Worm (Caenorhabditis elegans) whole organism, mixed stage, embryonic: ENCODE results near the gene arr-1.

Experiments
- ces-1 ChIP-seq: fragments of 150-350 bp; optimal IDR thresholded peaks from 2 replicates; lab custom pipeline; 2014; ENCODE audit warnings: missing biosample characterization, missing genetic modification reagents, missing genetic modification characterization
- elt-3 ChIP-seq: fragments of 150-350 bp; optimal IDR thresholded peaks from 2 replicates; lab custom pipeline; 2014; ENCODE audit warnings: missing biosample characterization, missing genetic modification characterization
- hlh-1 ChIP-seq: fragments of 150-350 bp; optimal IDR thresholded peaks from 2 replicates; lab custom pipeline; 2014; ENCODE audit warnings: missing biosample characterization, missing genetic modification reagents, missing genetic modification characterization
- lin-13 ChIP-seq: fragments of 150-350 bp; optimal IDR thresholded peaks from 2 replicates; lab custom pipeline; 2014; ENCODE audit warnings: missing biosample characterization, missing genetic modification characterization
- lin-32 ChIP-seq: fragments of 200-800 bp; sonication (Bioruptor generic); optimal IDR thresholded peaks from 2 replicates; lab custom pipeline; 2018; ENCODE audit warnings: mild to moderate bottlenecking, missing genetic modification characterization, missing compliant biosample characterization
- lsy-2 ChIP-seq: fragments of 150-350 bp; optimal IDR thresholded peaks from 2 replicates; lab custom pipeline; 2014; ENCODE audit warnings: missing biosample characterization, missing genetic modification characterization
- nhr-2 ChIP-seq: fragments of 150-350 bp; optimal IDR thresholded peaks from 2 replicates; lab custom pipeline; 2014; ENCODE audit warnings: missing biosample characterization, missing genetic modification characterization
- nhr-237 ChIP-seq: fragments of 150-350 bp; optimal IDR thresholded peaks from 2 replicates; lab custom pipeline; 2014; ENCODE audit warnings: missing biosample characterization, missing genetic modification characterization
- nhr-76 ChIP-seq: sonication (generic microtip); optimal IDR thresholded peaks from 2 replicates; lab custom pipeline; 2017; ENCODE audit warnings: missing biosample characterization, missing genetic modification characterization
- pha-4 ChIP-seq: fragments of 150-350 bp; optimal IDR thresholded peaks from 2 replicates; lab custom pipeline; 2018; ENCODE audit warnings: missing biosample characterization, missing genetic modification reagents, missing genetic modification characterization

The arr-1 gene

ce11 chrX:992650-993403 is 42.2 kb downstream of the arr-1 start (continued):
- TF ChIP-seq lin-32 (GFP tag; lab: Kevin White, UChicago) = no peak
- TF ChIP-seq pha-4 = no peak
- no peak for TF ChIP-seq lin-13 (tag; lab: Kevin White, UChicago)
- TF ChIP-seq nhr-76 = no peak
- no peak for TF ChIP-seq elt-3 (tag; lab: Kevin White, UChicago)
- TF ChIP-seq nhr-237 (tag; lab: Kevin White, UChicago) = no peak
- TF ChIP-seq hlh-1 (tag; lab: Kevin White, UChicago) = peak; percentile 21
- peak; percentile 30 for TF ChIP-seq lsy-2
- TF ChIP-seq ces-1 = peak; percentile 56
- TF ChIP-seq, all 35 proteins: peak for 11

ce11 chrX:994678-995077 is 44.1 kb downstream of the arr-1 start:
- no peak for TF ChIP-seq nhr-2 (tag; lab: Kevin White, UChicago)
- TF ChIP-seq lin-32 (GFP tag; lab: Kevin White, UChicago) = no peak
